Fruit fly (Drosophila melanogaster) whole organism, embryonic: ENCODE data around the gene shi.
A peak's percentile ranks its signal among the peaks of the same experiment; 100 is the strongest.

Source experiments
- CG10209 ChIP-seq: fragments of 200-800 bp; sonication (Bioruptor generic); optimal IDR thresholded peaks from 3 replicates; lab custom pipeline; 2017; ENCODE audit warnings: missing biosample characterization, mild to moderate bottlenecking, missing genetic modification characterization, missing genetic modification reagents
- CG10274 ChIP-seq: fragments of 200-800 bp; sonication (Bioruptor generic); optimal IDR thresholded peaks from 3 replicates; lab custom pipeline; 2017; ENCODE audit warnings: missing biosample characterization, mild to moderate bottlenecking, missing genetic modification characterization
- CG10431 ChIP-seq: fragments of 200-800 bp; sonication (Bioruptor generic); optimal IDR thresholded peaks from 3 replicates; lab custom pipeline; 2018; ENCODE audit warnings: missing biosample characterization, mild to moderate bottlenecking, missing genetic modification characterization
- CG10959 ChIP-seq: fragments of 200-800 bp; sonication (Bioruptor generic); IDR thresholded peaks from 2 replicates; pipeline ENCODE4 v1.3.6; 2022; ENCODE audit warnings: missing biosample characterization, missing genetic modification characterization
- CG15514 ChIP-seq: fragments of 200-800 bp; sonication (Bioruptor generic); optimal IDR thresholded peaks from 3 replicates; lab custom pipeline; 2017; ENCODE audit warnings: missing biosample characterization, missing genetic modification characterization, mild to moderate bottlenecking, moderate library complexity, missing genetic modification reagents
- CG17802 ChIP-seq: fragments of 200-800 bp; sonication (Bioruptor generic); optimal IDR thresholded peaks from 2 replicates; lab custom pipeline; 2018; ENCODE audit warnings: missing biosample characterization, mild to moderate bottlenecking, missing genetic modification characterization, moderate library complexity
- CG32532 ChIP-seq: fragments of 200-800 bp; sonication (Bioruptor generic); IDR thresholded peaks from 2 replicates; pipeline ENCODE4 v1.3.6; 2022; ENCODE audit warnings: missing biosample characterization, missing genetic modification characterization
- CG3838 ChIP-seq: fragments of 200-800 bp; sonication (Bioruptor generic); optimal IDR thresholded peaks from 3 replicates; lab custom pipeline; 2016; ENCODE audit warnings: missing biosample characterization, missing genetic modification characterization
- CG4282 ChIP-seq: fragments of 200-800 bp; sonication (Bioruptor generic); optimal IDR thresholded peaks from 2 replicates; lab custom pipeline; 2016; ENCODE audit warnings: missing biosample characterization, missing genetic modification characterization
- CG6272 ChIP-seq: fragments of 200-800 bp; sonication (Bioruptor generic); IDR thresholded peaks from 2 replicates; pipeline ENCODE4 v1.3.6; 2022; ENCODE audit warnings: missing biosample characterization, missing genetic modification characterization
- CG6683 ChIP-seq: fragments of 200-800 bp; sonication (Bioruptor generic); optimal IDR thresholded peaks from 2 replicates; lab custom pipeline; 2017; ENCODE audit warnings: missing biosample characterization, mild to moderate bottlenecking, missing genetic modification characterization, missing genetic modification reagents
- CG6854 ChIP-seq: fragments of 200-800 bp; sonication (Bioruptor generic); optimal IDR thresholded peaks from 3 replicates; lab custom pipeline; 2017; ENCODE audit warnings: missing biosample characterization, mild to moderate bottlenecking, missing genetic modification characterization
- D19B ChIP-seq: fragments of 200-800 bp; sonication (Bioruptor generic); optimal IDR thresholded peaks from 2 replicates; lab custom pipeline; 2017; ENCODE audit warnings: missing biosample characterization, mild to moderate bottlenecking, missing genetic modification characterization
- Dip3 ChIP-seq: fragments of 200-800 bp; sonication (Bioruptor generic); optimal IDR thresholded peaks from 3 replicates; lab custom pipeline; 2016; ENCODE audit warnings: missing biosample characterization, missing genetic modification characterization
- Doc2 ChIP-seq: fragments of 200-800 bp; sonication (Bioruptor generic); IDR thresholded peaks from 2 replicates; pipeline ENCODE4 v1.3.6; 2022; ENCODE audit warnings: missing biosample characterization, missing genetic modification characterization
- ERR ChIP-seq: fragments of 200-800 bp; sonication (Bioruptor generic); optimal IDR thresholded peaks from 2 replicates; lab custom pipeline; 2016; ENCODE audit warnings: missing biosample characterization, missing genetic modification characterization
- Ets97D ChIP-seq: fragments of 200-800 bp; sonication (Bioruptor generic); optimal IDR thresholded peaks from 3 replicates; lab custom pipeline; 2016; ENCODE audit warnings: missing biosample characterization, missing genetic modification characterization
- GATAe ChIP-seq: fragments of 200-800 bp; sonication (Bioruptor generic); conservative IDR thresholded peaks from 2 replicates; pipeline ENCODE4 v1.3.6; 2022; ENCODE audit warnings: missing biosample characterization, missing genetic modification characterization
- H2.0 ChIP-seq: fragments of 200-800 bp; sonication (Bioruptor generic); IDR thresholded peaks from 2 replicates; pipeline ENCODE4 v1.3.6; 2022; ENCODE audit warnings: missing biosample characterization, missing genetic modification characterization
- HHEX ChIP-seq: fragments of 200-800 bp; sonication (Bioruptor generic); optimal IDR thresholded peaks from 3 replicates; lab custom pipeline; 2017; ENCODE audit warnings: missing biosample characterization, mild to moderate bottlenecking, missing genetic modification characterization, missing genetic modification reagents
- HLH3B ChIP-seq: fragments of 200-800 bp; sonication (Bioruptor generic); IDR thresholded peaks from 2 replicates; pipeline ENCODE4 v1.3.6; 2022; ENCODE audit warnings: missing biosample characterization, missing genetic modification characterization
- Hmr ChIP-seq: fragments of 200-800 bp; sonication (Bioruptor generic); optimal IDR thresholded peaks from 3 replicates; lab custom pipeline; 2017; ENCODE audit warnings: mild to moderate bottlenecking, missing biosample characterization, missing genetic modification reagents, missing genetic modification characterization
- Hr51 ChIP-seq, 2 experiments: fragments of 200-800 bp; sonication (Bioruptor generic); optimal IDR thresholded peaks; 2 replicates in 1 of 2; 3 replicates in 1 of 2; lab custom pipeline; 2016 to 2018; ENCODE audit warnings: missing biosample characterization in 2 of 2, missing genetic modification characterization in 2 of 2, mild to moderate bottlenecking in 1 of 2, moderate library complexity in 1 of 2
- Max ChIP-seq: fragments of 200-800 bp; sonication (Bioruptor generic); optimal IDR thresholded peaks from 2 replicates; lab custom pipeline; 2016; ENCODE audit warnings: missing biosample characterization, mild to moderate bottlenecking, missing genetic modification characterization
- Mrtf ChIP-seq: fragments of 200-800 bp; sonication (Bioruptor generic); IDR thresholded peaks from 3 replicates; pipeline ENCODE4 v1.3.6; 2022; ENCODE audit warnings: missing biosample characterization, missing genetic modification characterization
- Myb ChIP-seq: fragments of 200-800 bp; sonication (Bioruptor generic); optimal IDR thresholded peaks from 2 replicates; lab custom pipeline; 2016; ENCODE audit warnings: missing biosample characterization, missing genetic modification characterization
- Neu2 ChIP-seq: fragments of 200-800 bp; sonication (Bioruptor generic); optimal IDR thresholded peaks from 3 replicates; lab custom pipeline; 2016; ENCODE audit warnings: missing biosample characterization, missing genetic modification characterization, borderline replicate concordance
- Oaz ChIP-seq: fragments of 200-800 bp; sonication (Bioruptor generic); IDR thresholded peaks from 2 replicates; pipeline ENCODE4 v1.3.6; 2022; ENCODE audit warnings: missing biosample characterization, missing genetic modification characterization
- Sox102F ChIP-seq: fragments of 200-800 bp; sonication (Bioruptor generic); optimal IDR thresholded peaks from 2 replicates; lab custom pipeline; 2018; ENCODE audit warnings: missing biosample characterization, mild to moderate bottlenecking, missing genetic modification characterization, moderate library complexity
- Sry-β ChIP-seq: fragments of 200-800 bp; sonication (Bioruptor generic); optimal IDR thresholded peaks from 2 replicates; lab custom pipeline; 2018; ENCODE audit warnings: missing biosample characterization, mild to moderate bottlenecking, missing genetic modification characterization, moderate library complexity
- Stat92E ChIP-seq, 3 experiments: fragments of >200 bp in 2 of 3; fragments of 200-800 bp in 1 of 3; sonication (Bioruptor generic) in 1 of 3; optimal IDR thresholded peaks; 2 replicates each; lab custom pipeline; 2017 to 2019; ENCODE audit warnings: missing biosample characterization in 3 of 3, missing genetic modification characterization in 3 of 3, mild to moderate bottlenecking in 1 of 3, moderate library complexity in 1 of 3
- cato ChIP-seq: fragments of 200-800 bp; sonication (Bioruptor generic); optimal IDR thresholded peaks from 2 replicates; lab custom pipeline; 2016; ENCODE audit warnings: missing biosample characterization, missing genetic modification characterization, borderline replicate concordance
- dan ChIP-seq: fragments of 200-800 bp; sonication (Bioruptor generic); IDR thresholded peaks from 2 replicates; pipeline ENCODE4 v1.3.6; 2022; ENCODE audit warnings: missing biosample characterization, missing genetic modification characterization
- dati ChIP-seq: fragments of 200-800 bp; sonication (Bioruptor generic); IDR thresholded peaks from 2 replicates; pipeline ENCODE4 v1.3.6; 2022; ENCODE audit warnings: missing biosample characterization, missing genetic modification characterization
- dimm ChIP-seq: fragments of 200-800 bp; sonication (Bioruptor generic); IDR thresholded peaks from 2 replicates; pipeline ENCODE4 v1.3.6; 2022; ENCODE audit warnings: missing biosample characterization, missing genetic modification characterization
- disco-r ChIP-seq: fragments of 200-800 bp; sonication (Bioruptor generic); optimal IDR thresholded peaks from 2 replicates; lab custom pipeline; 2016; ENCODE audit warnings: missing biosample characterization, missing genetic modification characterization
- dpn ChIP-seq, 2 experiments: fragments of 200-800 bp; sonication (Bioruptor generic); optimal IDR thresholded peaks; 3 replicates each; lab custom pipeline; 2016; ENCODE audit warnings: missing biosample characterization in 2 of 2, missing genetic modification characterization in 2 of 2
- ems ChIP-seq: fragments of 200-800 bp; sonication (Bioruptor generic); optimal IDR thresholded peaks from 3 replicates; lab custom pipeline; 2016; ENCODE audit warnings: missing biosample characterization, missing genetic modification characterization
- fru ChIP-seq: fragments of >200 bp; optimal IDR thresholded peaks from 2 replicates; lab custom pipeline; 2017
- gsb ChIP-seq: fragments of 200-800 bp; sonication (Bioruptor generic); IDR thresholded peaks from 2 replicates; pipeline ENCODE4 v1.3.6; 2022; ENCODE audit warnings: missing biosample characterization, missing genetic modification characterization
- hb ChIP-seq: fragments of 200-800 bp; sonication (Bioruptor generic); IDR thresholded peaks from 3 replicates; pipeline ENCODE4 v1.3.6; 2022; ENCODE audit warnings: missing biosample characterization, missing genetic modification characterization; ENCODE audit not compliant: partially characterized antibody
- oc ChIP-seq: fragments of 200-800 bp; sonication (Bioruptor generic); optimal IDR thresholded peaks from 2 replicates; lab custom pipeline; 2018; ENCODE audit warnings: missing biosample characterization, mild to moderate bottlenecking, missing genetic modification characterization, moderate library complexity
- pho ChIP-seq: fragments of 200-800 bp; sonication (Bioruptor generic); optimal IDR thresholded peaks from 2 replicates; lab custom pipeline; 2016; ENCODE audit warnings: missing biosample characterization, missing genetic modification characterization
- rib ChIP-seq: fragments of 200-800 bp; sonication (Bioruptor generic); IDR thresholded peaks from 2 replicates; pipeline ENCODE4 v1.3.6; 2022; ENCODE audit warnings: missing biosample characterization, missing genetic modification characterization
- sc ChIP-seq, 3 experiments: fragments of >200 bp in 2 of 3; fragments of 200-800 bp in 1 of 3; sonication (Bioruptor generic) in 1 of 3; optimal IDR thresholded peaks; 2 replicates in 2 of 3; 3 replicates in 1 of 3; lab custom pipeline; 2017; ENCODE audit warnings: mild to moderate bottlenecking in 1 of 3, missing biosample characterization in 1 of 3, missing genetic modification characterization in 1 of 3, missing genetic modification reagents in 1 of 3
- slp2 ChIP-seq: fragments of 200-800 bp; sonication (Bioruptor generic); optimal IDR thresholded peaks from 2 replicates; lab custom pipeline; 2016; ENCODE audit warnings: missing biosample characterization, missing genetic modification characterization
- so ChIP-seq: fragments of 200-800 bp; sonication (Bioruptor generic); IDR thresholded peaks from 3 replicates; pipeline ENCODE4 v1.3.6; 2022; ENCODE audit warnings: missing biosample characterization, missing genetic modification characterization
- tio ChIP-seq: fragments of 200-800 bp; sonication (Bioruptor generic); optimal IDR thresholded peaks from 2 replicates; lab custom pipeline; 2017; ENCODE audit warnings: missing biosample characterization, missing genetic modification characterization, inconsistent platforms
- trh ChIP-seq: fragments of 200-800 bp; sonication (Bioruptor generic); optimal IDR thresholded peaks from 2 replicates; lab custom pipeline; 2016; ENCODE audit warnings: missing biosample characterization, missing genetic modification characterization
- twi ChIP-seq: fragments of 200-800 bp; optimal IDR thresholded peaks from 2 replicates; lab custom pipeline; 2019; ENCODE audit warnings: missing biosample characterization, mild to moderate bottlenecking, missing genetic modification characterization, moderate library complexity
- usp ChIP-seq: fragments of >200 bp; optimal IDR thresholded peaks from 2 replicates; lab custom pipeline; 2017; ENCODE audit warnings: missing biosample characterization, missing genetic modification characterization

The shi gene

dm6 chrX:15844139-15844538, 47.8 kb upstream of the shi start, which contains the start of the genes ArgRS and CG8578 (continued):
- TF ChIP-seq dimm (GFP tag; lab: Robert Waterston, UW), result no peak
- TF ChIP-seq dati, result no peak
- TF ChIP-seq Myb (GFP tag; lab: Kevin White, UChicago), result peak; percentile 42
- no peak for TF ChIP-seq Neu2 (GFP tag; lab: Kevin White, UChicago)
- TF ChIP-seq Sry-β, result peak; percentile 28
- TF ChIP-seq so (GFP tag; lab: Robert Waterston, UW), result no peak
- no peak for TF ChIP-seq gsb
- TF ChIP-seq Mrtf (GFP tag; lab: Robert Waterston, UW), result no peak
- no peak for TF ChIP-seq usp (GFP tag; lab: Kevin White, UChicago)
- no peak for TF ChIP-seq ems (GFP tag; lab: Kevin White, UChicago)
- TF ChIP-seq dan (GFP tag; lab: Robert Waterston, UW), result no peak
- peak; percentile 88 for TF ChIP-seq slp2 (GFP tag; lab: Kevin White, UChicago)
- TF ChIP-seq D19B (GFP tag; lab: Kevin White, UChicago), result peak; percentile 10
- TF ChIP-seq trh (GFP tag; lab: Kevin White, UChicago), result no peak
- TF ChIP-seq CG10209 (GFP tag; lab: Kevin White, UChicago), result peak; percentile 25
- TF ChIP-seq Max (GFP tag; lab: Kevin White, UChicago), result peak; percentile 39
- TF ChIP-seq Stat92E (GFP tag; optimal IDR thresholded peaks at IDR 0.05; lab: Kevin White, UChicago), result no peak
- TF ChIP-seq CG10431 (GFP tag; lab: Kevin White, UChicago), result no peak
- TF ChIP-seq H2.0 (GFP tag; lab: Robert Waterston, UW), result no peak
- 0 out of 2 replicates have a peak, but pooled peaks have one; percentile 15 for TF ChIP-seq GATAe (GFP tag; lab: Robert Waterston, UW)
- no peak for TF ChIP-seq cato
- TF ChIP-seq CG10959 (GFP tag; lab: Robert Waterston, UW), result no peak
- TF ChIP-seq Dip3 (GFP tag; lab: Kevin White, UChicago), result peak; percentile 13
- TF ChIP-seq tio (GFP tag; lab: Kevin White, UChicago), result no peak
- no peak for TF ChIP-seq HLH3B (GFP tag; lab: Robert Waterston, UW)
- TF ChIP-seq CG6272 (GFP tag; lab: Robert Waterston, UW), result peak; percentile 69
- no peak for TF ChIP-seq Hmr (GFP tag; lab: Kevin White, UChicago)
- peak; percentile 62 to 88 for TF ChIP-seq dpn (GFP tag; optimal IDR thresholded peaks at IDR 0.05; lab: Kevin White, UChicago)
- TF ChIP-seq CG15514 (GFP tag; lab: Kevin White, UChicago), result no peak
- TF ChIP-seq pho, result no peak
- no peak for TF ChIP-seq oc (tag; lab: Kevin White, UChicago)
- TF ChIP-seq Ets97D (GFP tag; lab: Kevin White, UChicago), result peak; percentile 73
- TF ChIP-seq HHEX (GFP tag; lab: Kevin White, UChicago), result no peak
- TF ChIP-seq rib (GFP tag; lab: Robert Waterston, UW), result no peak
- no peak for TF ChIP-seq CG6683 (GFP tag; lab: Kevin White, UChicago)
- TF ChIP-seq hb (GFP tag; lab: Robert Waterston, UW), result peak; percentile 82
- TF ChIP-seq CG32532, result no peak; the same call in 1 of the 2 replicates
- no peak for TF ChIP-seq disco-r (GFP tag; lab: Kevin White, UChicago)
- no peak for TF ChIP-seq CG4282
- no peak for TF ChIP-seq CG6854 (GFP tag; lab: Kevin White, UChicago)
- peak; percentile 41 for TF ChIP-seq twi (tag; lab: Kevin White, UChicago)
- no peak for TF ChIP-seq Doc2
- TF ChIP-seq Oaz (GFP tag; lab: Robert Waterston, UW), result peak; percentile 15; the same call in 1 of the 2 replicates
- no peak for TF ChIP-seq CG3838
- no peak for TF ChIP-seq sc (optimal IDR thresholded peaks at IDR 0.05; lab: Kevin White, UChicago)
- TF ChIP-seq sc (GFP tag; optimal IDR thresholded peaks at IDR 0.05; lab: Kevin White, UChicago), result no peak
- peak; percentile 80 for TF ChIP-seq ERR
- no peak for TF ChIP-seq CG10274
- no peak for TF ChIP-seq fru (lab: Kevin White, UChicago)
- TF ChIP-seq Hr51 (GFP tag; optimal IDR thresholded peaks at IDR 0.05; lab: Kevin White, UChicago), result peak in 1 of 2 experiments; percentile 18
- peak; percentile 78 for TF ChIP-seq CG17802 (tag; lab: Kevin White, UChicago)
- no peak for TF ChIP-seq Sox102F
